Fruit fly (Drosophila melanogaster) Kc167 (cell line): ENCODE data around the gene CG42827.

Experiments used
- Myc ChIP-seq: fragments of >200 bp; optimal IDR thresholded peaks from 2 replicates; lab custom pipeline; 2017; ENCODE audit warnings: missing external identifiers
- Sin3A ChIP-seq: fragments of >200 bp; optimal IDR thresholded peaks from 2 replicates; lab custom pipeline; 2018; ENCODE audit warnings: missing external identifiers
- h ChIP-seq: fragments of >200 bp; optimal IDR thresholded peaks from 3 replicates; lab custom pipeline; 2018; ENCODE audit warnings: missing external identifiers
- insv ChIP-seq: fragments of >200 bp; optimal IDR thresholded peaks from 3 replicates; lab custom pipeline; 2018; ENCODE audit warnings: missing external identifiers
- psq ChIP-seq: fragments of >200 bp; optimal IDR thresholded peaks from 2 replicates; lab custom pipeline; 2017; ENCODE audit warnings: missing external identifiers
- ttk ChIP-seq: sonication (Bioruptor generic); optimal IDR thresholded peaks from 2 replicates; lab custom pipeline; 2017; ENCODE audit warnings: missing external identifiers

dm6 chr3R:23356920-23357386 is 15.8 kb upstream of the CG42827 start:
- TF ChIP-seq psq (lab: Kevin White, UChicago) (no peak), Myc (no peak), insv (lab: Kevin White, UChicago) (no peak), h (lab: Kevin White, UChicago) (no peak), ttk (no peak), Sin3A (lab: Kevin White, UChicago) (no peak)
